Worm (Caenorhabditis elegans): ENCODE results near the gene emb-5.

ce11 chrIII:4734056-4734455 lies 13.6 kb upstream of the emb-5 start, which contains the start of gene F17C8.9:
- TF ChIP-seq ceh-44 (GFP tag; IDR thresholded peaks at IDR 0.05) = no peak
- TF ChIP-seq R02D3.7 (tag; optimal IDR thresholded peaks at IDR 0.05) = no peak
- TF ChIP-seq fos-1 (tag; optimal IDR thresholded peaks at IDR 0.05) = no peak
- TF ChIP-seq nhr-28 (tag; optimal IDR thresholded peaks at IDR 0.05) = no peak
- TF ChIP-seq lsy-2 (tag; optimal IDR thresholded peaks at IDR 0.05) = no peak
- TF ChIP-seq pqm-1 (tag; optimal IDR thresholded peaks at IDR 0.05) = no peak
- no peak for TF ChIP-seq nhr-48 (tag; optimal IDR thresholded peaks at IDR 0.05)
- TF ChIP-seq nhr-76 (tag; optimal IDR thresholded peaks at IDR 0.05) = no peak
- no peak for TF ChIP-seq unc-39 (tag; optimal IDR thresholded peaks at IDR 0.05)
- TF ChIP-seq pha-4 (GFP tag; IDR thresholded peaks at IDR 0.05) = no peak
- TF ChIP-seq pha-4 (tag; optimal IDR thresholded peaks at IDR 0.05) = no peak
- TF ChIP-seq egl-27 (tag; optimal IDR thresholded peaks at IDR 0.05) = no peak
- TF ChIP-seq jun-1 (tag; optimal IDR thresholded peaks at IDR 0.05) = no peak
- TF ChIP-seq php-3 (GFP tag; IDR thresholded peaks at IDR 0.05) = no peak
- TF ChIP-seq nhr-237 (tag; optimal IDR thresholded peaks at IDR 0.05) = no peak

All from whole organism, L4 larva.